Worm (Caenorhabditis elegans): Measurements from ENCODE around the gene Y17G7B.8.
A peak's percentile ranks its signal among the peaks of the same experiment; 100 is the strongest.

Y17G7B.8 gene

ce11 chrII:12023315-12023878 is 4.2 kb downstream of the Y17G7B.8 start, which contains the start of gene Y17G7B.12 (continued):
- TF ChIP-seq ces-1 (GFP tag; optimal IDR thresholded peaks at IDR 0.05) (no peak), dpl-1 (GFP tag; optimal IDR thresholded peaks at IDR 0.05) (peak in 1 of 3 experiments; percentile 37), sox-4 (tag; optimal IDR thresholded peaks at IDR 0.05) (no peak), pax-3 (tag; optimal IDR thresholded peaks at IDR 0.05) (no peak), nhr-84 (tag; optimal IDR thresholded peaks at IDR 0.05) (no peak), grh-1 (GFP tag; IDR thresholded peaks at IDR 0.05) (no peak), fkh-4 (tag; optimal IDR thresholded peaks at IDR 0.05; ENCODE audit: borderline replicate concordance) (no peak), ama-1 (optimal IDR thresholded peaks at IDR 0.05) (no peak), snpc-4 (tag; optimal IDR thresholded peaks at IDR 0.05) (no peak), lin-14 (GFP tag; optimal IDR thresholded peaks at IDR 0.05) (no peak), nhr-77 (tag; optimal IDR thresholded peaks at IDR 0.05) (no peak), ceh-90 (tag; optimal IDR thresholded peaks at IDR 0.05) (no peak), ztf-4 (tag; optimal IDR thresholded peaks at IDR 0.05) (no peak), sup-37 (GFP tag; optimal IDR thresholded peaks at IDR 0.05) (no peak), ets-5 (GFP tag; IDR thresholded peaks at IDR 0.05) (no peak), egl-27 (tag; optimal IDR thresholded peaks at IDR 0.05) (no peak)

- TF ChIP-seq ztf-4 (tag; optimal IDR thresholded peaks at IDR 0.05) (no peak), egl-13 (tag; optimal IDR thresholded peaks at IDR 0.05) (no peak), lir-3 (tag; optimal IDR thresholded peaks at IDR 0.05; ENCODE audit: poor library complexity) (no peak), xbp-1 (tag; optimal IDR thresholded peaks at IDR 0.05) (no peak), C34B4.2 (tag; optimal IDR thresholded peaks at IDR 0.05) (no peak), nhr-71 (tag; optimal IDR thresholded peaks at IDR 0.05) (no peak), ama-1 (optimal IDR thresholded peaks at IDR 0.05) (no peak), grh-1 (GFP tag; IDR thresholded peaks at IDR 0.05) (no peak), pax-3 (tag; optimal IDR thresholded peaks at IDR 0.05) (no peak), aha-1 (tag; optimal IDR thresholded peaks at IDR 0.05) (no peak), nhr-77 (tag; optimal IDR thresholded peaks at IDR 0.05) (no peak), fkh-8 (tag; optimal IDR thresholded peaks at IDR 0.05) (no peak), skn-1 (tag; optimal IDR thresholded peaks at IDR 0.05) (no peak), elt-3 (tag; optimal IDR thresholded peaks at IDR 0.05) (no peak), pag-3 (tag; optimal IDR thresholded peaks at IDR 0.05; ENCODE audit: borderline replicate concordance, insufficient read depth) (no peak), lsy-2 (tag; optimal IDR thresholded peaks at IDR 0.05) (no peak), ces-1 (GFP tag; optimal IDR thresholded peaks at IDR 0.05) (no peak), hlh-4 (tag; optimal IDR thresholded peaks at IDR 0.05) (no peak), blmp-1 (tag; optimal IDR thresholded peaks at IDR 0.05) (no peak)
These were observed 18.8 kb downstream of the Y17G7B.8 start, which contains the start of gene glb-29 for ce11 chrII:12008772-12009171. Gene glb-29 (plus strand): TSS chrII:12009072.

- TF ChIP-seq tlp-1 (tag; optimal IDR thresholded peaks at IDR 0.05), result no peak
- TF ChIP-seq nhr-11 (tag; optimal IDR thresholded peaks at IDR 0.05), result no peak
- peak; percentile 16 for TF ChIP-seq hpl-2 (GFP tag; optimal IDR thresholded peaks at IDR 0.05)
- peak; percentile 19 for TF ChIP-seq snpc-4 (tag; optimal IDR thresholded peaks at IDR 0.05)
- TF ChIP-seq ceh-8 (GFP tag; optimal IDR thresholded peaks at IDR 0.05), result no peak
- TF ChIP-seq egl-13 (tag; optimal IDR thresholded peaks at IDR 0.05), result peak; percentile 10
- TF ChIP-seq nhr-85 (tag), result peak; percentile 72
- peak; percentile 67 for TF ChIP-seq lin-13 (GFP tag; optimal IDR thresholded peaks at IDR 0.05)
- TF ChIP-seq fos-1 (tag; optimal IDR thresholded peaks at IDR 0.05), result no peak
- TF ChIP-seq sox-4 (tag; optimal IDR thresholded peaks at IDR 0.05), result no peak
- TF ChIP-seq lir-3 (tag; optimal IDR thresholded peaks at IDR 0.05; ENCODE audit: poor library complexity), result no peak
- no peak for TF ChIP-seq lin-39 (tag; optimal IDR thresholded peaks at IDR 0.05)
- TF ChIP-seq F16B12.6 (tag; optimal IDR thresholded peaks at IDR 0.05), result peak; percentile 38
- TF ChIP-seq tbx-2 (tag; optimal IDR thresholded peaks at IDR 0.05), result peak; percentile 60
- peak; percentile 70 for TF ChIP-seq xbp-1 (tag; optimal IDR thresholded peaks at IDR 0.05)
- no peak for TF ChIP-seq hlh-17 (GFP tag; optimal IDR thresholded peaks at IDR 0.05; ENCODE audit: borderline replicate concordance)
- peak; percentile 60 for TF ChIP-seq nhr-20 (tag; optimal IDR thresholded peaks at IDR 0.05)
- no peak for TF ChIP-seq Y116A8C.19 (tag; optimal IDR thresholded peaks at IDR 0.05; ENCODE audit: borderline replicate concordance)
- TF ChIP-seq mef-2 (tag; optimal IDR thresholded peaks at IDR 0.05), result no peak
- TF ChIP-seq C04F5.9 (tag; optimal IDR thresholded peaks at IDR 0.05), result no peak
- TF ChIP-seq lsy-2 (tag; optimal IDR thresholded peaks at IDR 0.05), result peak; percentile 60 to 81
- TF ChIP-seq mab-9 (GFP tag; IDR thresholded peaks at IDR 0.05), result no peak
- no peak for TF ChIP-seq nhr-84 (tag; optimal IDR thresholded peaks at IDR 0.05)
- TF ChIP-seq dpl-1 (GFP tag; optimal IDR thresholded peaks at IDR 0.05), result peak; percentile 87 to 91 (median 89)
- no peak for TF ChIP-seq zag-1 (tag; optimal IDR thresholded peaks at IDR 0.05)
- no peak for TF ChIP-seq ceh-90 (tag; optimal IDR thresholded peaks at IDR 0.05)
- no peak for TF ChIP-seq lin-14 (GFP tag; optimal IDR thresholded peaks at IDR 0.05)
- TF ChIP-seq lin-15B (tag; optimal IDR thresholded peaks at IDR 0.05), result peak; percentile 73
These were observed 20.9 kb downstream of the Y17G7B.8 start, which contains the start of gene mcm-2 for ce11 chrII:12006575-12007098. Gene mcm-2 (minus strand): TSS chrII:12006625.

Measured in whole organism, L1 larva.